Worm (Caenorhabditis elegans) whole organism, early embryonic: ENCODE data around the gene srlf-17.

Experiments
- ama-1 ChIP-seq: fragments of 150-350 bp; optimal IDR thresholded peaks from 2 replicates; lab custom pipeline; 2014
- ets-7 ChIP-seq: sonication (generic microtip); optimal IDR thresholded peaks from 2 replicates; lab custom pipeline; 2016; ENCODE audit warnings: missing genotype, missing genetic modification characterization, missing compliant biosample characterization
- flt-1 ChIP-seq: fragments of 200-800 bp; sonication (Bioruptor generic); IDR thresholded peaks from 2 replicates; pipeline ENCODE4 v1.3.6; 2022; ENCODE audit warnings: missing genetic modification characterization, missing compliant biosample characterization
- hmbx-1 ChIP-seq: sonication (generic microtip); optimal IDR thresholded peaks from 2 replicates; lab custom pipeline; 2016; ENCODE audit warnings: mild to moderate bottlenecking, missing genetic modification characterization, missing compliant biosample characterization
- hnd-1 ChIP-seq: sonication (generic microtip); optimal IDR thresholded peaks from 2 replicates; lab custom pipeline; 2016; ENCODE audit warnings: missing genetic modification characterization, missing compliant biosample characterization
- pes-1 ChIP-seq: fragments of 200-800 bp; sonication (Bioruptor generic); IDR thresholded peaks from 2 replicates; pipeline ENCODE4 v1.3.6; 2022; ENCODE audit warnings: missing genetic modification reagents, missing genetic modification characterization, missing compliant biosample characterization

ce11 chrIV:11063962-11064361 lies 38.5 kb downstream of the srlf-17 start, which contains the start of gene ttr-16:
- TF ChIP-seq hnd-1 (tag; lab: Kevin White, UChicago) (no peak), ama-1 (lab: Kevin White, UChicago) (no peak), flt-1 (GFP tag; lab: Robert Waterston, UW) (no peak), pes-1 (no peak), hmbx-1 (tag; lab: Kevin White, UChicago) (no peak), ets-7 (tag; lab: Kevin White, UChicago) (no peak)
